Worm (Caenorhabditis elegans) whole organism, young adult: Measurements from ENCODE around the gene rsp-6.

Experiments
- B0336.3 ChIP-seq: fragments of 200-800 bp; sonication (Bioruptor generic); IDR thresholded peaks from 2 replicates; pipeline ENCODE4 v1.3.6; 2022; ENCODE audit warnings: missing genetic modification characterization, missing compliant biosample characterization
- F22D6.2 ChIP-seq: sonication (generic microtip); optimal IDR thresholded peaks from 2 replicates; lab custom pipeline; 2016; ENCODE audit warnings: mild to moderate bottlenecking, missing genetic modification characterization, missing compliant biosample characterization
- F52B5.7 ChIP-seq: sonication (generic microtip); optimal IDR thresholded peaks from 2 replicates; lab custom pipeline; 2016; ENCODE audit warnings: mild to moderate bottlenecking, missing genetic modification characterization, missing compliant biosample characterization
- K12H6.12 ChIP-seq: fragments of 200-800 bp; sonication (Bioruptor generic); optimal IDR thresholded peaks from 2 replicates; lab custom pipeline; 2018; ENCODE audit warnings: mild to moderate bottlenecking, missing genetic modification characterization, missing compliant biosample characterization
- Y56A3A.18 ChIP-seq: fragments of 200-800 bp; sonication (Bioruptor generic); IDR thresholded peaks from 2 replicates; pipeline ENCODE4 v1.3.6; 2022; ENCODE audit warnings: missing genetic modification reagents, missing genetic modification characterization, missing compliant biosample characterization
- Y79H2A.3 ChIP-seq: fragments of 200-800 bp; sonication (Bioruptor generic); conservative IDR thresholded peaks from 2 replicates; pipeline ENCODE4 v1.3.6; 2022; ENCODE audit warnings: missing genetic modification reagents, missing genetic modification characterization, missing compliant biosample characterization
- Y95B8A.8 ChIP-seq: fragments of 200-800 bp; sonication (Bioruptor generic); IDR thresholded peaks from 2 replicates; pipeline ENCODE4 v1.3.6; 2022; ENCODE audit warnings: missing genetic modification reagents, missing genetic modification characterization, missing compliant biosample characterization
- ZK185.1 ChIP-seq: sonication (generic microtip); optimal IDR thresholded peaks from 2 replicates; lab custom pipeline; 2016; ENCODE audit warnings: mild to moderate bottlenecking, missing genetic modification characterization, missing compliant biosample characterization; ENCODE audit not compliant: poor library complexity, severe bottlenecking
- ama-1 ChIP-seq, 3 experiments: fragments of 150-350 bp in 1 of 3; sonication (generic microtip) in 2 of 3; optimal IDR thresholded peaks; 2 replicates each; lab custom pipeline; 2014 to 2018; ENCODE audit warnings: missing biosample characterization in 2 of 3, missing genetic modification characterization in 2 of 3, missing genetic modification reagents in 2 of 3
- aptf-2 ChIP-seq: fragments of 200-800 bp; sonication (Bioruptor generic); conservative IDR thresholded peaks from 2 replicates; pipeline ENCODE4 v1.3.6; 2022; ENCODE audit warnings: missing genetic modification reagents, missing genetic modification characterization, missing compliant biosample characterization
- atf-7 ChIP-seq: sonication (generic microtip); optimal IDR thresholded peaks from 2 replicates; lab custom pipeline; 2017; ENCODE audit warnings: mild to moderate bottlenecking, missing genetic modification characterization, missing compliant biosample characterization
- ccch-3 ChIP-seq: fragments of 200-800 bp; sonication (Bioruptor generic); optimal IDR thresholded peaks from 2 replicates; lab custom pipeline; 2018; ENCODE audit warnings: mild to moderate bottlenecking, missing genetic modification characterization, missing compliant biosample characterization
- ceh-100 ChIP-seq: fragments of 200-800 bp; sonication (Bioruptor generic); IDR thresholded peaks from 2 replicates; pipeline ENCODE4 v1.3.6; 2022; ENCODE audit warnings: missing genetic modification reagents, missing genetic modification characterization, missing compliant biosample characterization
- ceh-27 ChIP-seq: fragments of 200-800 bp; sonication (Bioruptor generic); optimal IDR thresholded peaks from 2 replicates; lab custom pipeline; 2018; ENCODE audit warnings: mild to moderate bottlenecking, missing genetic modification characterization, moderate library complexity, missing compliant biosample characterization
- ceh-40 ChIP-seq: fragments of 200-800 bp; sonication (Bioruptor generic); IDR thresholded peaks from 2 replicates; pipeline ENCODE4 v1.3.6; 2022; ENCODE audit warnings: missing genetic modification characterization, missing compliant biosample characterization
- ceh-79 ChIP-seq: sonication (generic microtip); optimal IDR thresholded peaks from 2 replicates; lab custom pipeline; 2017; ENCODE audit warnings: mild to moderate bottlenecking, missing genetic modification characterization, missing compliant biosample characterization
- chd-7 ChIP-seq: sonication (generic microtip); optimal IDR thresholded peaks from 2 replicates; lab custom pipeline; 2016; ENCODE audit warnings: mild to moderate bottlenecking, missing genetic modification characterization, moderate library complexity, missing compliant biosample characterization
- dpff-1 ChIP-seq: sonication (generic microtip); optimal IDR thresholded peaks from 2 replicates; lab custom pipeline; 2017; ENCODE audit warnings: mild to moderate bottlenecking, missing genetic modification characterization, missing compliant biosample characterization
- efl-1 ChIP-seq: fragments of 150-350 bp; optimal IDR thresholded peaks from 2 replicates; lab custom pipeline; 2014; ENCODE audit warnings: missing biosample characterization, missing genetic modification reagents, missing genetic modification characterization
- egl-44 ChIP-seq: fragments of 200-800 bp; sonication (Bioruptor generic); IDR thresholded peaks from 2 replicates; pipeline ENCODE4 v1.3.6; 2022; ENCODE audit warnings: missing genetic modification reagents, missing genetic modification characterization, missing compliant biosample characterization
- hmg-1.2 ChIP-seq: fragments of 200-800 bp; sonication (Bioruptor generic); IDR thresholded peaks from 2 replicates; pipeline ENCODE4 v1.3.6; 2022; ENCODE audit warnings: missing genetic modification reagents, missing genetic modification characterization, missing compliant biosample characterization
- hmg-20 ChIP-seq: fragments of 200-800 bp; sonication (Bioruptor generic); IDR thresholded peaks from 2 replicates; pipeline ENCODE4 v1.3.6; 2022; ENCODE audit warnings: missing genetic modification reagents, missing genetic modification characterization, missing compliant biosample characterization
- lag-1 ChIP-seq: fragments of 200-800 bp; sonication (Bioruptor generic); IDR thresholded peaks from 2 replicates; pipeline ENCODE4 v1.3.6; 2022; ENCODE audit warnings: missing genetic modification reagents, missing genetic modification characterization, missing compliant biosample characterization
- let-526 ChIP-seq: fragments of 200-800 bp; sonication (Bioruptor generic); IDR thresholded peaks from 2 replicates; pipeline ENCODE4 v1.3.6; 2022; ENCODE audit warnings: missing genetic modification reagents, missing genetic modification characterization, missing compliant biosample characterization
- let-607 ChIP-seq, 2 experiments: fragments of 200-800 bp in 1 of 2; sonication (Bioruptor generic) in 1 of 2; sonication (generic microtip) in 1 of 2; optimal IDR thresholded peaks; 2 replicates each; lab custom pipeline; 2016 to 2018; ENCODE audit warnings: mild to moderate bottlenecking in 2 of 2, missing compliant biosample characterization in 2 of 2, missing genetic modification characterization in 2 of 2, moderate library complexity in 2 of 2, missing genotype in 1 of 2
- lin-26 ChIP-seq: fragments of 200-800 bp; sonication (Bioruptor generic); IDR thresholded peaks from 2 replicates; pipeline ENCODE4 v1.3.6; 2022; ENCODE audit warnings: missing genetic modification reagents, missing genetic modification characterization, missing compliant biosample characterization
- lin-40 ChIP-seq: sonication (generic microtip); optimal IDR thresholded peaks from 2 replicates; lab custom pipeline; 2016; ENCODE audit warnings: missing genetic modification characterization, mild to moderate bottlenecking, missing compliant biosample characterization, missing genotype, missing genetic modification reagents
- lir-1 ChIP-seq: fragments of 200-800 bp; sonication (Bioruptor generic); conservative IDR thresholded peaks from 2 replicates; pipeline ENCODE4 v1.3.6; 2022; ENCODE audit warnings: missing genetic modification reagents, missing genetic modification characterization, missing compliant biosample characterization
- madf-10 ChIP-seq: sonication (generic microtip); optimal IDR thresholded peaks from 2 replicates; lab custom pipeline; 2016; ENCODE audit warnings: mild to moderate bottlenecking, missing genetic modification characterization, missing compliant biosample characterization
- mcd-1 ChIP-seq: fragments of 200-800 bp; sonication (Bioruptor generic); IDR thresholded peaks from 2 replicates; pipeline ENCODE4 v1.3.6; 2022; ENCODE audit warnings: missing genetic modification reagents, missing genetic modification characterization, missing compliant biosample characterization
- nfya-1 ChIP-seq: sonication (generic microtip); optimal IDR thresholded peaks from 2 replicates; lab custom pipeline; 2017; ENCODE audit warnings: antibody characterized with exemption, missing compliant biosample characterization, missing genetic modification characterization, borderline replicate concordance; ENCODE audit not compliant: insufficient read depth
- nfyb-1 ChIP-seq: fragments of 200-800 bp; sonication (Bioruptor generic); IDR thresholded peaks from 2 replicates; pipeline ENCODE4 v1.3.6; 2022; ENCODE audit warnings: missing genetic modification reagents, missing genetic modification characterization, missing compliant biosample characterization
- pbrm-1 ChIP-seq: fragments of 200-800 bp; sonication (Bioruptor generic); IDR thresholded peaks from 2 replicates; pipeline ENCODE4 v1.3.6; 2022; ENCODE audit warnings: missing genetic modification reagents, missing genetic modification characterization, missing compliant biosample characterization
- pha-4 ChIP-seq: fragments of 150-350 bp; sonication (generic microtip); optimal IDR thresholded peaks from 2 replicates; lab custom pipeline; 2014; ENCODE audit warnings: missing biosample characterization, missing genetic modification reagents, missing genetic modification characterization
- rcor-1 ChIP-seq: fragments of 200-800 bp; sonication (Bioruptor generic); IDR thresholded peaks from 2 replicates; pipeline ENCODE4 v1.3.6; 2022; ENCODE audit warnings: missing genetic modification reagents, missing genetic modification characterization, missing compliant biosample characterization
- rec-8 ChIP-seq, 2 experiments: sonication (generic microtip); optimal IDR thresholded peaks; 2 replicates each; lab custom pipeline; 2016; ENCODE audit warnings: mild to moderate bottlenecking in 2 of 2, missing genetic modification characterization in 2 of 2, missing genetic modification reagents in 2 of 2, missing genotype in 2 of 2, missing biosample characterization in 1 of 2, missing compliant biosample characterization in 1 of 2, moderate library complexity in 1 of 2
- snpc-1.1 ChIP-seq: sonication (generic microtip); optimal IDR thresholded peaks from 2 replicates; lab custom pipeline; 2017; ENCODE audit warnings: missing genetic modification characterization, mild to moderate bottlenecking, missing compliant biosample characterization, antibody characterized with exemption, moderate library complexity, missing genotype, missing genetic modification reagents; ENCODE audit not compliant: insufficient read depth
- snpc-1.3 ChIP-seq: sonication (generic microtip); optimal IDR thresholded peaks from 2 replicates; lab custom pipeline; 2017; ENCODE audit warnings: missing genetic modification characterization, mild to moderate bottlenecking, missing compliant biosample characterization, antibody characterized with exemption, moderate library complexity, missing genotype, missing genetic modification reagents; ENCODE audit not compliant: insufficient read depth
- snpc-3.4 ChIP-seq: sonication (generic microtip); optimal IDR thresholded peaks from 2 replicates; lab custom pipeline; 2017; ENCODE audit warnings: missing genetic modification characterization, mild to moderate bottlenecking, missing compliant biosample characterization, antibody characterized with exemption, moderate library complexity, missing genotype, missing genetic modification reagents
- snpc-4 ChIP-seq, 5 experiments: fragments of 150-350 bp in 1 of 5; sonication (generic microtip) in 4 of 5; optimal IDR thresholded peaks; 2 replicates each; lab custom pipeline; 2014 to 2018; ENCODE audit warnings: missing genetic modification characterization in 5 of 5, missing biosample characterization in 3 of 5, antibody characterized with exemption in 2 of 5, mild to moderate bottlenecking in 2 of 5, missing compliant biosample characterization in 2 of 5, missing genotype in 2 of 5, moderate library complexity in 2 of 5, missing genetic modification reagents in 1 of 5
- sptf-2 ChIP-seq: fragments of 200-800 bp; sonication (Bioruptor generic); optimal IDR thresholded peaks from 2 replicates; lab custom pipeline; 2018; ENCODE audit warnings: mild to moderate bottlenecking, missing genetic modification characterization, missing compliant biosample characterization
- unc-130 ChIP-seq: sonication (generic microtip); optimal IDR thresholded peaks from 2 replicates; lab custom pipeline; 2016; ENCODE audit warnings: missing genetic modification reagents, missing genetic modification characterization, missing compliant biosample characterization
- zim-3 ChIP-seq: sonication (generic microtip); optimal IDR thresholded peaks from 2 replicates; lab custom pipeline; 2017; ENCODE audit warnings: mild to moderate bottlenecking, missing genetic modification characterization, moderate library complexity, missing compliant biosample characterization
- ztf-18 ChIP-seq: sonication (generic microtip); optimal IDR thresholded peaks from 2 replicates; lab custom pipeline; 2016; ENCODE audit warnings: missing genotype, mild to moderate bottlenecking, missing genetic modification characterization, missing compliant biosample characterization
- ztf-25 ChIP-seq: fragments of 200-800 bp; sonication (Bioruptor generic); IDR thresholded peaks from 2 replicates; pipeline ENCODE4 v1.3.6; 2022; ENCODE audit warnings: missing genetic modification reagents, missing genetic modification characterization, missing compliant biosample characterization

The rsp-6 gene

DNA sequence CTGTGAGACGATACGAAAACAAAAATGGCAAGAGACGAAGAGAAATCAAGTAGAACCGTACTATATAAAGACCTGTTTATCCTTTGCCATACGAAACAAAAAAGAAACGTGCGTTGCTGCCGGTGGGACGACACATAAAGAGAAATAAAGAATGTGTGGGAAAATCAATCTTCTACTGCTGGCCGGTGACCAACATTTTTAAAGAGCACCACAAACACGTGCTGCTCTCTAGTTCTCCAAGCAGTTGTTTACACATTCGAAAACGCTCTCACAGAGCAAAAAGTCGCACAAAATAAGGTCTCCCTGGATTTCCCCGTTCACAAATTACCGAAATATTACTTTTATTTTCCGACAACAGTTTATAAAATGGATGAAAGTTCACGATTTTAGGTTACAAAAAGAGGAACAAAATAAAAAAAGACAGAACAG lies 1.5 kb downstream of the rsp-6 start, which contains the start of gene imp-3 (continued):
- peak; percentile 80 for TF ChIP-seq B0336.3 (GFP tag; lab: Robert Waterston, UW)
- TF ChIP-seq snpc-3.4 (tag; lab: Kevin White, UChicago), result peak; percentile 22
- peak; percentile 69 for TF ChIP-seq nfyb-1 (GFP tag; lab: Robert Waterston, UW)
- peak; percentile 66; the same call in 1 of the 2 replicates for TF ChIP-seq Y95B8A.8 (GFP tag; lab: Robert Waterston, UW)
- no peak for TF ChIP-seq snpc-4 (GFP tag; optimal IDR thresholded peaks at IDR 0.05; lab: Kevin White, UChicago)
- peak in 2 of 4 experiments; percentile 27 to 44 for TF ChIP-seq snpc-4 (tag; optimal IDR thresholded peaks at IDR 0.05; lab: Kevin White, UChicago)
- no peak for TF ChIP-seq lag-1 (GFP tag; lab: Robert Waterston, UW)
- TF ChIP-seq ceh-40 (GFP tag; lab: Robert Waterston, UW), result peak; percentile 76
- TF ChIP-seq hmg-20, result 0 out of 2 replicates have a peak, but pooled peaks have one; percentile 46
- peak; percentile 7 for TF ChIP-seq dpff-1 (tag; lab: Kevin White, UChicago)
- peak; percentile 19 for TF ChIP-seq snpc-1.1 (tag; lab: Kevin White, UChicago)
- peak; percentile 75 for TF ChIP-seq chd-7 (tag; lab: Kevin White, UChicago)
- 0 out of 2 replicates have a peak, but pooled peaks have one; percentile 48 for TF ChIP-seq egl-44 (GFP tag; lab: Robert Waterston, UW)
- TF ChIP-seq ceh-27 (GFP tag; lab: Kevin White, UChicago), result peak; percentile 7
- peak; percentile 81 for TF ChIP-seq Y79H2A.3 (GFP tag; lab: Robert Waterston, UW)
- peak; percentile 11 for TF ChIP-seq snpc-1.3 (tag; lab: Kevin White, UChicago)
- TF ChIP-seq efl-1 (GFP tag; lab: Kevin White, UChicago), result no peak
- TF ChIP-seq F22D6.2 (tag; lab: Kevin White, UChicago), result no peak
- peak; percentile 49 for TF ChIP-seq ceh-79
- 0 out of 2 replicates have a peak, but pooled peaks have one; percentile 22 for TF ChIP-seq lir-1 (GFP tag; lab: Robert Waterston, UW)
- peak; percentile 19 to 24 for TF ChIP-seq let-607 (tag; optimal IDR thresholded peaks at IDR 0.05; lab: Kevin White, UChicago)
- peak; percentile 77 for TF ChIP-seq lin-26 (GFP tag; lab: Robert Waterston, UW)
- peak; percentile 18 for TF ChIP-seq ztf-18 (tag; lab: Kevin White, UChicago)
- TF ChIP-seq nfya-1 (tag; lab: Kevin White, UChicago), result no peak
- TF ChIP-seq sptf-2, result no peak
- no peak for TF ChIP-seq rec-8 (tag; optimal IDR thresholded peaks at IDR 0.05; lab: Kevin White, UChicago)
- TF ChIP-seq pha-4 (tag; lab: Kevin White, UChicago), result peak; percentile 71
- peak; percentile 62 for TF ChIP-seq pbrm-1 (GFP tag; lab: Robert Waterston, UW)
- TF ChIP-seq mcd-1 (GFP tag; lab: Robert Waterston, UW), result peak; percentile 73
- TF ChIP-seq ztf-25 (GFP tag; lab: Robert Waterston, UW), result 0 out of 2 replicates have a peak, but pooled peaks have one; percentile 66
- peak; percentile 84 for TF ChIP-seq F52B5.7 (tag; lab: Kevin White, UChicago)
- peak; percentile 45 for TF ChIP-seq madf-10 (tag; lab: Kevin White, UChicago)
- TF ChIP-seq aptf-2 (GFP tag; lab: Robert Waterston, UW), result no peak
- peak; percentile 12 for TF ChIP-seq ZK185.1 (tag; lab: Kevin White, UChicago)
- TF ChIP-seq rcor-1 (GFP tag; lab: Robert Waterston, UW), result peak; percentile 46; the same call in 1 of the 2 replicates
- no peak for TF ChIP-seq ccch-3
- TF ChIP-seq atf-7 (tag; lab: Kevin White, UChicago), result peak; percentile 79
- no peak for TF ChIP-seq let-526 (GFP tag; lab: Robert Waterston, UW)
- peak; percentile 66 for TF ChIP-seq zim-3
- peak; percentile 95 for TF ChIP-seq ama-1 (optimal IDR thresholded peaks at IDR 0.05; lab: Kevin White, UChicago)
- TF ChIP-seq ama-1 (GFP tag; optimal IDR thresholded peaks at IDR 0.05; lab: Kevin White, UChicago), result peak; percentile 51 to 81
- no peak; the same call in 1 of the 2 replicates for TF ChIP-seq hmg-1.2 (GFP tag; lab: Robert Waterston, UW)
- TF ChIP-seq Y56A3A.18, result peak; percentile 56; the same call in 1 of the 2 replicates
- TF ChIP-seq K12H6.12 (tag; lab: Kevin White, UChicago), result peak; percentile 51
- peak; percentile 11 for TF ChIP-seq unc-130 (GFP tag; lab: Kevin White, UChicago)
- TF ChIP-seq ceh-100 (GFP tag; lab: Robert Waterston, UW), result peak; percentile 60
- peak; percentile 60 for TF ChIP-seq lin-40
